Fruit fly (Drosophila melanogaster): Measurements from ENCODE around the gene Phf5a.

dm6 chr2L:6463392-6463791 lies 27.3 kb downstream of the Phf5a start:
- no peak for TF ChIP-seq CG8478 (optimal IDR thresholded peaks at IDR 0.05)
- no peak for TF ChIP-seq CTCF (optimal IDR thresholded peaks at IDR 0.05)
